Worm (Caenorhabditis elegans) whole organism, midembryonic: ENCODE measurements around the gene sdz-5.

Source experiments
- cog-1 ChIP-seq: sonication (generic microtip); optimal IDR thresholded peaks from 2 replicates; lab custom pipeline; 2016; ENCODE audit warnings: missing genetic modification characterization, missing compliant biosample characterization
- flt-1 ChIP-seq: fragments of 200-800 bp; sonication (Bioruptor generic); IDR thresholded peaks from 2 replicates; pipeline ENCODE4 v1.3.6; 2022; ENCODE audit warnings: missing genetic modification characterization, missing compliant biosample characterization
- klf-2 ChIP-seq: fragments of 200-800 bp; sonication (Bioruptor generic); conservative IDR thresholded peaks from 2 replicates; pipeline ENCODE4 v1.3.6; 2022; ENCODE audit warnings: missing genetic modification reagents, missing genetic modification characterization, missing compliant biosample characterization

DNA sequence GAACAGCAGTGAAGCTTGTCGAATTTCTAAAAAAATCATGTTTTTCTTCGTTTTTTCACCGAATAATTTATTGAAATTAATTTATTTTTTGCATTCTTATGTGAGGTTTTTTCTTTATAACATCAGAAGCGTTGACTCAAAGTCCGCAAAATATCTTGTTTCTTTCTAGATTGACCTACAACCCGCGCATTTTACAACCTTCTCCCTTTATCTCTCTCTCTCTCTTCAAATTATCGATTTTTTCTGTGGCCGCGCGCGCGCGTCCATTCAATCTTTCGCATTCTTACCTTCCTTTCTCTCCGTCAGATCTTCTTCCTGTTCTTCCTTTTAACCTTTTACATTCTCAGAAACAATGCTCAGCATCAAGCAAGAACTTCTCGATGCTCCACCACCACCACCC, 3.0 kb upstream of the sdz-5 start, which contains the start of gene lido-12:
- TF ChIP-seq flt-1 (GFP tag; lab: Robert Waterston, UW), result no peak
- TF ChIP-seq cog-1 (tag; lab: Kevin White, UChicago), result no peak
- no peak for TF ChIP-seq klf-2
